Fruit fly (Drosophila melanogaster): ENCODE data around the gene CG32533.

Gene CG32533

dm6 chrX:19453138-19453537, 26.1 kb downstream of the CG32533 start (continued):
- TF ChIP-seq salm (tag; optimal IDR thresholded peaks at IDR 0.05): no peak
- TF ChIP-seq CG4820 (GFP tag; optimal IDR thresholded peaks at IDR 0.05): no peak
- peak; percentile 34 for TF ChIP-seq bcd (GFP tag; optimal IDR thresholded peaks at IDR 0.05)
- TF ChIP-seq CG4707 (GFP tag; optimal IDR thresholded peaks at IDR 0.05): no peak
- TF ChIP-seq CG13624 (GFP tag; optimal IDR thresholded peaks at IDR 0.05): no peak
- peak; percentile 22 for TF ChIP-seq Ssrp (tag; optimal IDR thresholded peaks at IDR 0.05)
- TF ChIP-seq Myb (GFP tag; optimal IDR thresholded peaks at IDR 0.05): no peak
- TF ChIP-seq Chrac-16 (GFP tag; optimal IDR thresholded peaks at IDR 0.05): no peak
- no peak for TF ChIP-seq CG17802 (tag; optimal IDR thresholded peaks at IDR 0.05)
- no peak for TF ChIP-seq CG6272 (GFP tag; IDR thresholded peaks at IDR 0.05)
- no peak for TF ChIP-seq CG1792 (GFP tag; optimal IDR thresholded peaks at IDR 0.05)
- TF ChIP-seq kni (GFP tag; optimal IDR thresholded peaks at IDR 0.05): no peak
- TF ChIP-seq CG4854 (GFP tag; optimal IDR thresholded peaks at IDR 0.05): no peak
- no peak for TF ChIP-seq CG13287 (GFP tag; IDR thresholded peaks at IDR 0.05; ENCODE audit: partially characterized antibody)
- no peak for TF ChIP-seq usp (GFP tag; optimal IDR thresholded peaks at IDR 0.05)
- no peak for TF ChIP-seq Bteb2 (GFP tag; optimal IDR thresholded peaks at IDR 0.05)
- TF ChIP-seq CG3847 (GFP tag; IDR thresholded peaks at IDR 0.05): peak; percentile 48; the same call in 1 of the 2 replicates
- no peak for TF ChIP-seq CG1024 (GFP tag; IDR thresholded peaks at IDR 0.05)
- no peak for TF ChIP-seq CG34376 (GFP tag; optimal IDR thresholded peaks at IDR 0.05)
- TF ChIP-seq bigmax (GFP tag; optimal IDR thresholded peaks at IDR 0.05): no peak
- peak; percentile 36 for TF ChIP-seq tin (GFP tag; optimal IDR thresholded peaks at IDR 0.05)
- peak; percentile 37 for TF ChIP-seq fd96Cb (tag; optimal IDR thresholded peaks at IDR 0.05)
- no peak for TF ChIP-seq da (GFP tag; optimal IDR thresholded peaks at IDR 0.05)
- peak; percentile 53 for TF ChIP-seq unpg (GFP tag; optimal IDR thresholded peaks at IDR 0.05)
- no peak for TF ChIP-seq CG15601 (tag; optimal IDR thresholded peaks at IDR 0.05)
- TF ChIP-seq grn (GFP tag; optimal IDR thresholded peaks at IDR 0.05): no peak
- no peak for TF ChIP-seq gfzf (GFP tag; optimal IDR thresholded peaks at IDR 0.05)
- no peak for TF ChIP-seq Jarid2 (GFP tag; optimal IDR thresholded peaks at IDR 0.05)
- TF ChIP-seq CG8281 (tag; optimal IDR thresholded peaks at IDR 0.05): no peak
- TF ChIP-seq CG31224 (GFP tag; IDR thresholded peaks at IDR 0.05): no peak
- TF ChIP-seq zen (tag; optimal IDR thresholded peaks at IDR 0.05): no peak
- no peak for TF ChIP-seq ac (GFP tag; optimal IDR thresholded peaks at IDR 0.05)
- no peak for TF ChIP-seq p53 (GFP tag; optimal IDR thresholded peaks at IDR 0.05)
- no peak for TF ChIP-seq CG8765 (GFP tag; IDR thresholded peaks at IDR 0.05)
- TF ChIP-seq nom (GFP tag; optimal IDR thresholded peaks at IDR 0.05): no peak
- no peak for TF ChIP-seq otp (GFP tag; IDR thresholded peaks at IDR 0.05)
- TF ChIP-seq CG16779 (GFP tag; IDR thresholded peaks at IDR 0.05): no peak
- no peak for TF ChIP-seq insv (GFP tag; optimal IDR thresholded peaks at IDR 0.05)
- TF ChIP-seq CG12219 (GFP tag; optimal IDR thresholded peaks at IDR 0.05): no peak
- TF ChIP-seq CG4730 (GFP tag; IDR thresholded peaks at IDR 0.05): no peak
- peak; percentile 43; the same call in 1 of the 2 replicates for TF ChIP-seq HLH3B (GFP tag; IDR thresholded peaks at IDR 0.05)
- TF ChIP-seq crp (GFP tag; optimal IDR thresholded peaks at IDR 0.05): no peak
- no peak for TF ChIP-seq klu (GFP tag; IDR thresholded peaks at IDR 0.05)
- no peak for TF ChIP-seq CG8478 (optimal IDR thresholded peaks at IDR 0.05)
- no peak for TF ChIP-seq CG42726 (GFP tag; IDR thresholded peaks at IDR 0.05; ENCODE audit: partially characterized antibody)
- TF ChIP-seq CG18011 (GFP tag; optimal IDR thresholded peaks at IDR 0.05): no peak
- TF ChIP-seq dmrt11E (tag; optimal IDR thresholded peaks at IDR 0.05): no peak
- no peak for TF ChIP-seq Nf-YB (GFP tag; optimal IDR thresholded peaks at IDR 0.05)
- TF ChIP-seq Fer2 (tag; optimal IDR thresholded peaks at IDR 0.05): no peak
- TF ChIP-seq CG17328 (GFP tag; IDR thresholded peaks at IDR 0.05): peak; percentile 30; the same call in 1 of the 2 replicates
- no peak for TF ChIP-seq ab (GFP tag; optimal IDR thresholded peaks at IDR 0.05)
- TF ChIP-seq Sox102F (GFP tag; optimal IDR thresholded peaks at IDR 0.05): peak; percentile 45
